Worm (Caenorhabditis elegans): ENCODE measurements around the gene pei-2.
A peak's percentile ranks its signal among the peaks of the same experiment; 100 is the strongest.

pei-2 gene

ce11 chrV:975184-975583, 48.1 kb downstream of the pei-2 start (continued):
- TF ChIP-seq ceh-82 (tag; optimal IDR thresholded peaks at IDR 0.05) (no peak), nhr-11 (tag; optimal IDR thresholded peaks at IDR 0.05) (no peak), snpc-4 (tag; optimal IDR thresholded peaks at IDR 0.05) (peak; percentile 54), egl-27 (tag; optimal IDR thresholded peaks at IDR 0.05) (no peak), nhr-77 (tag; optimal IDR thresholded peaks at IDR 0.05) (no peak), daf-12 (tag; optimal IDR thresholded peaks at IDR 0.05) (no peak)

ce11 chrV:969005-969562, 54.2 kb downstream of the pei-2 start:
- no peak for TF ChIP-seq unc-62 (GFP tag; optimal IDR thresholded peaks at IDR 0.05)
- TF ChIP-seq pha-4 (tag; optimal IDR thresholded peaks at IDR 0.05) = no peak
- no peak for TF ChIP-seq tbx-2 (tag; optimal IDR thresholded peaks at IDR 0.05)
- no peak for TF ChIP-seq elt-2 (tag; optimal IDR thresholded peaks at IDR 0.05)
- no peak for TF ChIP-seq fkh-2 (tag; optimal IDR thresholded peaks at IDR 0.05)
- no peak for TF ChIP-seq jun-1 (tag; optimal IDR thresholded peaks at IDR 0.05)
- no peak for TF ChIP-seq pqm-1 (tag; optimal IDR thresholded peaks at IDR 0.05)
- TF ChIP-seq unc-39 (tag; optimal IDR thresholded peaks at IDR 0.05) = no peak
- TF ChIP-seq mml-1 (tag; optimal IDR thresholded peaks at IDR 0.05) = no peak
- TF ChIP-seq skn-1 (tag; optimal IDR thresholded peaks at IDR 0.05) = no peak
- TF ChIP-seq egl-27 (tag; optimal IDR thresholded peaks at IDR 0.05) = no peak
- TF ChIP-seq nhr-237 (tag; optimal IDR thresholded peaks at IDR 0.05) = no peak
- TF ChIP-seq elt-3 (tag; optimal IDR thresholded peaks at IDR 0.05) = no peak
- TF ChIP-seq nhr-28 (tag; optimal IDR thresholded peaks at IDR 0.05) = no peak
- no peak for TF ChIP-seq fkh-10 (GFP tag; optimal IDR thresholded peaks at IDR 0.05)
- no peak for TF ChIP-seq lin-39 (tag; optimal IDR thresholded peaks at IDR 0.05)
- no peak for TF ChIP-seq ztf-4 (tag; optimal IDR thresholded peaks at IDR 0.05)
- no peak for TF ChIP-seq ZK546.5 (tag; optimal IDR thresholded peaks at IDR 0.05)
- no peak for TF ChIP-seq zag-1 (tag; optimal IDR thresholded peaks at IDR 0.05)

Data from whole organism, L3 larva.